Worm (Caenorhabditis elegans) whole organism, L1 larva: ENCODE results near the gene T21C12.4.

Source experiments
- C04F5.9 ChIP-seq: sonication (generic microtip); optimal IDR thresholded peaks from 2 replicates; lab custom pipeline; 2016; ENCODE audit warnings: missing genetic modification characterization, missing compliant biosample characterization
- C34B4.2 ChIP-seq: sonication (generic microtip); optimal IDR thresholded peaks from 2 replicates; lab custom pipeline; 2017; ENCODE audit warnings: mild to moderate bottlenecking, missing genetic modification characterization, missing compliant biosample characterization
- F16B12.6 ChIP-seq: fragments of 150-350 bp; optimal IDR thresholded peaks from 2 replicates; lab custom pipeline; 2014; ENCODE audit warnings: missing biosample characterization, missing genetic modification characterization
- Y116A8C.19 ChIP-seq: sonication (generic microtip); optimal IDR thresholded peaks from 2 replicates; lab custom pipeline; 2016; ENCODE audit warnings: missing compliant biosample characterization, missing genetic modification characterization, borderline replicate concordance
- aha-1 ChIP-seq: fragments of 150-350 bp; optimal IDR thresholded peaks from 2 replicates; lab custom pipeline; 2014; ENCODE audit warnings: missing biosample characterization, missing genetic modification characterization
- aly-2 ChIP-seq: fragments of 150-350 bp; optimal IDR thresholded peaks from 2 replicates; lab custom pipeline; 2014; ENCODE audit warnings: missing biosample characterization, missing genetic modification characterization
- ama-1 ChIP-seq: fragments of 150-350 bp; optimal IDR thresholded peaks from 2 replicates; lab custom pipeline; 2014
- blmp-1 ChIP-seq: fragments of 150-350 bp; optimal IDR thresholded peaks from 2 replicates; lab custom pipeline; 2014; ENCODE audit warnings: missing biosample characterization, missing genetic modification characterization
- ceh-63 ChIP-seq: fragments of 200-800 bp; sonication (Bioruptor generic); optimal IDR thresholded peaks from 2 replicates; lab custom pipeline; 2018; ENCODE audit warnings: mild to moderate bottlenecking, missing genetic modification characterization, missing compliant biosample characterization
- ceh-8 ChIP-seq: fragments of 200-800 bp; sonication (Bioruptor generic); optimal IDR thresholded peaks from 2 replicates; lab custom pipeline; 2018; ENCODE audit warnings: mild to moderate bottlenecking, missing genetic modification characterization, moderate library complexity, missing compliant biosample characterization
- ceh-90 ChIP-seq: sonication (generic microtip); optimal IDR thresholded peaks from 2 replicates; lab custom pipeline; 2016; ENCODE audit warnings: missing genetic modification characterization, missing compliant biosample characterization
- dpl-1 ChIP-seq, 3 experiments: fragments of 150-350 bp in 2 of 3; sonication (generic microtip) in 1 of 3; optimal IDR thresholded peaks; 2 replicates each; lab custom pipeline; 2014 to 2017; ENCODE audit warnings: missing biosample characterization in 3 of 3, missing genetic modification characterization in 3 of 3, missing genetic modification reagents in 3 of 3
- efl-1 ChIP-seq, 4 experiments: fragments of 150-350 bp; optimal IDR thresholded peaks in 3 of 4; peaks in 1 of 4; 1 replicate in 1 of 4; 2 replicates in 3 of 4; lab custom pipeline; 2014; ENCODE audit warnings: missing biosample characterization in 2 of 4, missing genetic modification characterization in 2 of 4, missing genetic modification reagents in 2 of 4
- efl-3 ChIP-seq: fragments of 200-800 bp; sonication (Bioruptor generic); optimal IDR thresholded peaks from 2 replicates; lab custom pipeline; 2018; ENCODE audit warnings: mild to moderate bottlenecking, missing genetic modification characterization, missing compliant biosample characterization
- egl-13 ChIP-seq: sonication (generic microtip); optimal IDR thresholded peaks from 2 replicates; lab custom pipeline; 2016; ENCODE audit warnings: missing genotype, missing genetic modification reagents, missing genetic modification characterization, missing compliant biosample characterization
- elt-3 ChIP-seq, 6 experiments: fragments of 150-350 bp in 1 of 6; sonication (generic microtip); optimal IDR thresholded peaks; 2 replicates each; lab custom pipeline; 2017 to 2018; ENCODE audit warnings: missing biosample characterization in 6 of 6, missing genetic modification characterization in 6 of 6, inconsistent platforms in 1 of 6
- ets-5 ChIP-seq: fragments of 200-800 bp; sonication (Bioruptor generic); IDR thresholded peaks from 2 replicates; pipeline ENCODE4 v1.3.6; 2022; ENCODE audit warnings: missing genetic modification characterization, missing compliant biosample characterization
- fkh-10 ChIP-seq: sonication (generic microtip); optimal IDR thresholded peaks from 2 replicates; lab custom pipeline; 2017; ENCODE audit warnings: missing biosample characterization, missing genetic modification reagents, missing genetic modification characterization
- fkh-4 ChIP-seq: sonication (generic microtip); optimal IDR thresholded peaks from 2 replicates; lab custom pipeline; 2016; ENCODE audit warnings: missing compliant biosample characterization, missing genetic modification characterization, borderline replicate concordance
- fkh-8 ChIP-seq: sonication (generic microtip); optimal IDR thresholded peaks from 2 replicates; lab custom pipeline; 2016; ENCODE audit warnings: mild to moderate bottlenecking, missing genetic modification characterization, missing compliant biosample characterization
- fos-1 ChIP-seq: fragments of 150-350 bp; optimal IDR thresholded peaks from 2 replicates; lab custom pipeline; 2014; ENCODE audit warnings: missing biosample characterization, missing genetic modification characterization
- grh-1 ChIP-seq: fragments of 200-800 bp; sonication (Bioruptor generic); IDR thresholded peaks from 2 replicates; pipeline ENCODE4 v1.3.6; 2022; ENCODE audit warnings: missing genetic modification reagents, missing genetic modification characterization, missing compliant biosample characterization
- irx-1 ChIP-seq: sonication (generic microtip); optimal IDR thresholded peaks from 2 replicates; lab custom pipeline; 2016; ENCODE audit warnings: missing genetic modification characterization, missing compliant biosample characterization
- jun-1 ChIP-seq: fragments of 150-350 bp; optimal IDR thresholded peaks from 2 replicates; lab custom pipeline; 2014; ENCODE audit warnings: missing biosample characterization, missing genetic modification reagents, missing genetic modification characterization
- lin-13 ChIP-seq: fragments of 150-350 bp; optimal IDR thresholded peaks from 2 replicates; lab custom pipeline; 2014; ENCODE audit warnings: missing biosample characterization, missing genetic modification reagents, missing genetic modification characterization
- lin-15B ChIP-seq: fragments of 150-350 bp; sonication (generic microtip); optimal IDR thresholded peaks from 3 replicates; lab custom pipeline; 2014; ENCODE audit warnings: missing biosample characterization, missing genetic modification characterization
- lin-35 ChIP-seq, 2 experiments: fragments of 150-350 bp; optimal IDR thresholded peaks; 2 replicates each; lab custom pipeline; 2014; ENCODE audit warnings: missing biosample characterization in 2 of 2, missing genetic modification characterization in 2 of 2, missing genetic modification reagents in 2 of 2
- lsy-2 ChIP-seq, 2 experiments: fragments of 150-350 bp; optimal IDR thresholded peaks; 2 replicates each; lab custom pipeline; 2014; ENCODE audit warnings: missing biosample characterization in 2 of 2, missing genetic modification characterization in 2 of 2
- mab-9 ChIP-seq: fragments of 200-800 bp; sonication (Bioruptor generic); IDR thresholded peaks from 2 replicates; pipeline ENCODE4 v1.3.6; 2022; ENCODE audit warnings: missing genetic modification reagents, missing genetic modification characterization, missing compliant biosample characterization
- mdl-1 ChIP-seq, 2 experiments: fragments of 150-350 bp; optimal IDR thresholded peaks; 2 replicates each; lab custom pipeline; 2014 to 2017; ENCODE audit warnings: missing biosample characterization in 2 of 2, missing genetic modification characterization in 2 of 2, inconsistent platforms in 1 of 2
- mef-2 ChIP-seq: fragments of 150-350 bp; optimal IDR thresholded peaks from 2 replicates; lab custom pipeline; 2014; ENCODE audit warnings: missing biosample characterization, missing genetic modification characterization
- nhr-12 ChIP-seq: sonication (generic microtip); optimal IDR thresholded peaks from 2 replicates; lab custom pipeline; 2017; ENCODE audit warnings: missing biosample characterization, missing genetic modification characterization
- nhr-47 ChIP-seq: sonication (generic microtip); optimal IDR thresholded peaks from 2 replicates; lab custom pipeline; 2016; ENCODE audit warnings: mild to moderate bottlenecking, missing genetic modification characterization, moderate library complexity, missing compliant biosample characterization
- nhr-71 ChIP-seq: sonication (generic microtip); optimal IDR thresholded peaks from 2 replicates; lab custom pipeline; 2016; ENCODE audit warnings: mild to moderate bottlenecking, missing genetic modification characterization, moderate library complexity, missing compliant biosample characterization
- pqm-1 ChIP-seq: sonication (generic microtip); optimal IDR thresholded peaks from 3 replicates; lab custom pipeline; 2017; ENCODE audit warnings: missing biosample characterization, missing genetic modification characterization
- snu-23 ChIP-seq: sonication (generic microtip); optimal IDR thresholded peaks from 2 replicates; lab custom pipeline; 2016; ENCODE audit warnings: missing genetic modification characterization, missing compliant biosample characterization
- unc-62 ChIP-seq: fragments of 150-350 bp; optimal IDR thresholded peaks from 2 replicates; lab custom pipeline; 2014; ENCODE audit warnings: missing biosample characterization, missing genetic modification reagents, missing genetic modification characterization
- unc-86 ChIP-seq: sonication (generic microtip); optimal IDR thresholded peaks from 2 replicates; lab custom pipeline; 2016; ENCODE audit warnings: missing genetic modification characterization, missing compliant biosample characterization
- unc-98 ChIP-seq: fragments of 200-800 bp; sonication (Bioruptor generic); IDR thresholded peaks from 2 replicates; pipeline ENCODE4 v1.3.6; 2022; ENCODE audit warnings: missing genetic modification characterization, missing compliant biosample characterization
- vab-15 ChIP-seq: sonication (generic microtip); optimal IDR thresholded peaks from 2 replicates; lab custom pipeline; 2017; ENCODE audit warnings: missing genotype, mild to moderate bottlenecking, missing genetic modification characterization, missing compliant biosample characterization
- xbp-1 ChIP-seq: sonication (generic microtip); optimal IDR thresholded peaks from 2 replicates; lab custom pipeline; 2016; ENCODE audit warnings: missing genetic modification characterization, missing compliant biosample characterization
- zag-1 ChIP-seq: fragments of 150-350 bp; optimal IDR thresholded peaks from 2 replicates; lab custom pipeline; 2014; ENCODE audit warnings: missing biosample characterization, missing genetic modification characterization
- zip-4 ChIP-seq: fragments of 200-800 bp; sonication (Bioruptor generic); optimal IDR thresholded peaks from 2 replicates; lab custom pipeline; 2018; ENCODE audit warnings: mild to moderate bottlenecking, missing genetic modification characterization, moderate library complexity, missing compliant biosample characterization

Gene T21C12.4

ce11 chrIII:10525927-10526326, 31.9 kb downstream of the T21C12.4 start (continued):
- TF ChIP-seq lin-35 (GFP tag; optimal IDR thresholded peaks at IDR 0.05; lab: Kevin White, UChicago) (peak in 1 of 2 experiments; percentile 23), nhr-12 (tag; lab: Kevin White, UChicago) (no peak), nhr-71 (tag; lab: Kevin White, UChicago) (peak; percentile 70), C34B4.2 (tag; lab: Kevin White, UChicago) (no peak), fkh-10 (GFP tag; lab: Kevin White, UChicago) (no peak), irx-1 (no peak), Y116A8C.19 (tag; lab: Kevin White, UChicago) (no peak), vab-15 (peak; percentile 98), mab-9 (no peak), jun-1 (tag; lab: Kevin White, UChicago) (no peak), aly-2 (no peak), grh-1 (GFP tag; lab: Robert Waterston, UW) (no peak), blmp-1 (tag; lab: Kevin White, UChicago) (no peak), pqm-1 (no peak), F16B12.6 (tag; lab: Kevin White, UChicago) (no peak), efl-1 (optimal IDR thresholded peaks at IDR 0.05; lab: Kevin White, UChicago) (peak in 1 of 2 experiments; percentile 23), efl-1 (GFP tag; optimal IDR thresholded peaks at IDR 0.05 in 1 of 2; lab: Kevin White, UChicago) (no peak), efl-3 (GFP tag; lab: Kevin White, UChicago) (no peak), zag-1 (tag; lab: Kevin White, UChicago) (no peak), ceh-8 (no peak), aha-1 (tag; lab: Kevin White, UChicago) (no peak), C04F5.9 (no peak), egl-13 (tag; lab: Kevin White, UChicago) (no peak), zip-4 (GFP tag; lab: Kevin White, UChicago) (no peak), fkh-4 (tag; lab: Kevin White, UChicago) (no peak), nhr-47 (tag; lab: Kevin White, UChicago) (no peak), dpl-1 (GFP tag; optimal IDR thresholded peaks at IDR 0.05; lab: Kevin White, UChicago) (no peak), lin-15B (tag; lab: Kevin White, UChicago) (no peak), ama-1 (lab: Kevin White, UChicago) (no peak), ceh-63 (no peak), unc-98 (no peak), unc-86 (tag; lab: Kevin White, UChicago) (no peak), elt-3 (tag; optimal IDR thresholded peaks at IDR 0.05; lab: Kevin White, UChicago) (no peak), lin-13 (GFP tag; lab: Kevin White, UChicago) (no peak), fos-1 (no peak), snu-23 (GFP tag; lab: Kevin White, UChicago) (peak; percentile 53), mdl-1 (tag; optimal IDR thresholded peaks at IDR 0.05; lab: Kevin White, UChicago) (peak in 1 of 2 experiments; percentile 7), ceh-90 (tag; lab: Kevin White, UChicago) (no peak), mef-2 (no peak), unc-62 (GFP tag; lab: Kevin White, UChicago) (no peak), lsy-2 (tag; optimal IDR thresholded peaks at IDR 0.05; lab: Kevin White, UChicago) (peak; percentile 27 to 48), fkh-8 (tag; lab: Kevin White, UChicago) (no peak)

ce11 chrIII:10524823-10525222, 33.0 kb downstream of the T21C12.4 start:
- TF ChIP-seq xbp-1 (tag; lab: Kevin White, UChicago), result no peak
- TF ChIP-seq snu-23 (GFP tag; lab: Kevin White, UChicago), result no peak
- TF ChIP-seq ets-5 (GFP tag; lab: Robert Waterston, UW), result no peak
